Worm (Caenorhabditis elegans) whole organism, L1 larva: ENCODE measurements around the gene dod-23.

Experiments
- ceh-88 ChIP-seq: fragments of 200-800 bp; sonication (Bioruptor generic); IDR thresholded peaks from 2 replicates; pipeline ENCODE4 v1.3.6; 2022; ENCODE audit warnings: missing genetic modification characterization, missing compliant biosample characterization
- lin-39 ChIP-seq: fragments of 150-350 bp; optimal IDR thresholded peaks from 2 replicates; lab custom pipeline; 2014; ENCODE audit warnings: missing biosample characterization, missing genetic modification reagents, missing genetic modification characterization
- nhr-47 ChIP-seq: sonication (generic microtip); optimal IDR thresholded peaks from 2 replicates; lab custom pipeline; 2016; ENCODE audit warnings: mild to moderate bottlenecking, missing genetic modification characterization, moderate library complexity, missing compliant biosample characterization
- nhr-76 ChIP-seq: sonication (generic microtip); optimal IDR thresholded peaks from 2 replicates; lab custom pipeline; 2017; ENCODE audit warnings: missing biosample characterization, missing genetic modification characterization
- snpc-4 ChIP-seq: fragments of 150-350 bp; optimal IDR thresholded peaks from 2 replicates; lab custom pipeline; 2014; ENCODE audit warnings: missing biosample characterization, missing genetic modification characterization
- unc-86 ChIP-seq: sonication (generic microtip); optimal IDR thresholded peaks from 2 replicates; lab custom pipeline; 2016; ENCODE audit warnings: missing genetic modification characterization, missing compliant biosample characterization
- xbp-1 ChIP-seq: sonication (generic microtip); optimal IDR thresholded peaks from 2 replicates; lab custom pipeline; 2016; ENCODE audit warnings: missing genetic modification characterization, missing compliant biosample characterization
- ztf-4 ChIP-seq: fragments of 150-350 bp; optimal IDR thresholded peaks from 2 replicates; lab custom pipeline; 2014; ENCODE audit warnings: missing biosample characterization, missing genetic modification characterization

DNA sequence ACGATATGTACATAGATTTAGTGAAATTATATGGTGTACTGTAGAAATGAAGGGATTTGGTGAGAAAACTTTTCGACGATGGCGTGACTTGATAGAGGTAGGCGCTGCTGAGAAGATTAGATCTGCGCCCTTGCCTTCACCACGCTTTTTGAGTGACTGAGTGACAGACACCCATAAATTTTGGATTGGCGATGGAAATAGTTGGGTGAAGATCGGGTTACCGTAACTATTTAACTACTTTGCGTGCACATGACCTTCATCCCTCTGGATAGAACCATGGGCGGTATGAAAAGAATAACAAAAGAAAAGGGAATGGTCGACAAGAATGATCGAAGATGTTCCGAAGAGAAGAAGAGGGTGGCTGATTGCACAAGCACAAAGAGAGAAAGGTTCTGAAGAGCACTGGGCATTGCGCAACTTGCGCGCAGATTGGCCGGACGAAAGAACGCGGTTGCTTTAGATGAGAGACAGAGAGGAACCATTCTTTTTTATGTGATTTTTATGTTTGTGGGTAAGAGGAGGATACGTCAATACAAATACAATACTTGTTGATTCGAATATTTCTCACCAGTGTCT is 16.6 kb upstream of the dod-23 start:
- TF ChIP-seq snpc-4 (tag; lab: Kevin White, UChicago), result no peak
- TF ChIP-seq ceh-88 (GFP tag; lab: Robert Waterston, UW), result no peak
- no peak for TF ChIP-seq ztf-4 (tag; lab: Kevin White, UChicago)
- TF ChIP-seq nhr-47, result no peak
- TF ChIP-seq lin-39 (tag; lab: Kevin White, UChicago), result no peak
- TF ChIP-seq unc-86, result no peak
- TF ChIP-seq nhr-76 (tag; lab: Kevin White, UChicago), result no peak
- TF ChIP-seq xbp-1 (tag; lab: Kevin White, UChicago), result no peak
